Fruit fly (Drosophila melanogaster) whole organism, wandering third instar larva: Measurements from ENCODE around the gene CG42813.

Source experiments
- Abd-B ChIP-seq: fragments of >200 bp; optimal IDR thresholded peaks from 2 replicates; lab custom pipeline; 2017; ENCODE audit warnings: missing biosample characterization, missing genetic modification characterization
- CG32264 ChIP-seq: fragments of 200-800 bp; sonication (Bioruptor generic); optimal IDR thresholded peaks from 2 replicates; lab custom pipeline; 2016; ENCODE audit warnings: missing biosample characterization, missing genetic modification characterization
- CG9705 ChIP-seq: fragments of 200-800 bp; sonication (Bioruptor generic); optimal IDR thresholded peaks from 2 replicates; lab custom pipeline; 2018; ENCODE audit warnings: missing biosample characterization, mild to moderate bottlenecking, missing genetic modification characterization
- CrebA ChIP-seq: fragments of 200-800 bp; sonication (Bioruptor generic); optimal IDR thresholded peaks from 2 replicates; lab custom pipeline; 2016; ENCODE audit warnings: missing biosample characterization, mild to moderate bottlenecking, missing genetic modification characterization, borderline replicate concordance
- Dfd ChIP-seq: fragments of >200 bp; optimal IDR thresholded peaks from 2 replicates; lab custom pipeline; 2017; ENCODE audit warnings: missing biosample characterization, missing genetic modification characterization
- Dif ChIP-seq: fragments of 200-275, 200-300 bp; sonication (Bioruptor generic); optimal IDR thresholded peaks from 2 replicates; lab custom pipeline; 2018; ENCODE audit warnings: missing biosample characterization, missing genetic modification characterization; ENCODE audit not compliant: partially characterized antibody
- GATAd ChIP-seq: sonication (Bioruptor generic); optimal IDR thresholded peaks from 2 replicates; lab custom pipeline; 2016; ENCODE audit warnings: missing biosample characterization, missing genetic modification characterization
- HLH106 ChIP-seq: fragments of 200-800 bp; optimal IDR thresholded peaks from 3 replicates; lab custom pipeline; 2019; ENCODE audit warnings: missing biosample characterization, mild to moderate bottlenecking, missing genetic modification characterization, moderate library complexity
- Hnf4 ChIP-seq: fragments of 200-800 bp; sonication (Bioruptor generic); optimal IDR thresholded peaks from 2 replicates; lab custom pipeline; 2016; ENCODE audit warnings: missing biosample characterization, mild to moderate bottlenecking, missing genetic modification characterization
- Hr78 ChIP-seq: fragments of >200 bp; optimal IDR thresholded peaks from 2 replicates; lab custom pipeline; 2017; ENCODE audit warnings: missing biosample characterization, missing genetic modification characterization
- Hr83 ChIP-seq: fragments of 200-300 bp; sonication (Bioruptor generic); optimal IDR thresholded peaks from 2 replicates; lab custom pipeline; 2016; ENCODE audit warnings: missing biosample characterization, mild to moderate bottlenecking, missing genetic modification characterization, moderate library complexity; ENCODE audit not compliant: poor library complexity, severe bottlenecking
- Jra ChIP-seq: sonication (Bioruptor generic); optimal IDR thresholded peaks from 2 replicates; lab custom pipeline; 2016; ENCODE audit warnings: missing biosample characterization, missing genetic modification characterization
- Mio ChIP-seq: sonication (Bioruptor generic); optimal IDR thresholded peaks from 2 replicates; lab custom pipeline; 2016; ENCODE audit warnings: missing biosample characterization, missing genetic modification characterization
- Myc ChIP-seq: fragments of >200 bp; optimal IDR thresholded peaks from 2 replicates; lab custom pipeline; 2017
- N ChIP-seq: fragments of >200 bp; optimal IDR thresholded peaks from 2 replicates; lab custom pipeline; 2018; ENCODE audit warnings: missing biosample characterization, missing external identifiers, missing genetic modification characterization
- OdsH ChIP-seq: fragments of 200-800 bp; sonication (Bioruptor generic); optimal IDR thresholded peaks from 2 replicates; lab custom pipeline; 2016; ENCODE audit warnings: missing biosample characterization, mild to moderate bottlenecking, missing genetic modification characterization
- Rel ChIP-seq, 2 experiments: fragments of 200-800 bp; sonication (Bioruptor generic) in 1 of 2; optimal IDR thresholded peaks; 2 replicates in 1 of 2; 3 replicates in 1 of 2; lab custom pipeline; 2016 to 2019; ENCODE audit warnings: mild to moderate bottlenecking in 2 of 2, missing biosample characterization in 2 of 2, missing genetic modification characterization in 2 of 2, moderate library complexity in 1 of 2
- Sp1 ChIP-seq: fragments of 200-800 bp; sonication (Bioruptor generic); optimal IDR thresholded peaks from 3 replicates; lab custom pipeline; 2019; ENCODE audit warnings: missing biosample characterization, mild to moderate bottlenecking, missing genetic modification characterization, moderate library complexity
- Vsx2 ChIP-seq: fragments of 200-300, 225-300 bp; sonication (Bioruptor generic); optimal IDR thresholded peaks from 2 replicates; lab custom pipeline; 2018; ENCODE audit warnings: missing biosample characterization, missing genetic modification characterization; ENCODE audit not compliant: partially characterized antibody
- br ChIP-seq: fragments of 200-800 bp; sonication (Bioruptor generic); optimal IDR thresholded peaks from 2 replicates; lab custom pipeline; 2016; ENCODE audit warnings: missing biosample characterization, missing genetic modification characterization
- brk ChIP-seq: fragments of 200-800 bp; sonication (Bioruptor generic); optimal IDR thresholded peaks from 2 replicates; lab custom pipeline; 2016; ENCODE audit warnings: missing biosample characterization, mild to moderate bottlenecking, missing genetic modification characterization
- dl ChIP-seq, 2 experiments: fragments of 175-275, 200-275 bp in 1 of 2; fragments of 200-275 bp in 1 of 2; sonication (Bioruptor generic); optimal IDR thresholded peaks; lab custom pipeline; 2018; ENCODE audit warnings: mild to moderate bottlenecking in 2 of 2, missing biosample characterization in 2 of 2, missing genetic modification characterization in 2 of 2, moderate library complexity in 2 of 2; ENCODE audit not compliant: partially characterized antibody in 2 of 2, insufficient read depth in 1 of 2
- dmrt93B ChIP-seq: fragments of 200-800 bp; sonication (Bioruptor generic); optimal IDR thresholded peaks from 2 replicates; lab custom pipeline; 2018; ENCODE audit warnings: missing biosample characterization, mild to moderate bottlenecking, missing genetic modification characterization
- dsf ChIP-seq: sonication (Bioruptor generic); optimal IDR thresholded peaks from 2 replicates; lab custom pipeline; 2016; ENCODE audit warnings: missing biosample characterization, missing genetic modification characterization, borderline replicate concordance
- ey ChIP-seq: fragments of 200-800 bp; sonication (Bioruptor generic); optimal IDR thresholded peaks from 2 replicates; lab custom pipeline; 2016; ENCODE audit warnings: missing biosample characterization, missing genetic modification characterization
- foxo ChIP-seq, 2 experiments: fragments of 200-800 bp; sonication (Bioruptor generic); optimal IDR thresholded peaks; 2 replicates in 1 of 2; 3 replicates in 1 of 2; lab custom pipeline; 2016 to 2017; ENCODE audit warnings: missing biosample characterization in 2 of 2, missing genetic modification characterization in 2 of 2
- fru ChIP-seq: fragments of 200-800 bp; sonication (Bioruptor generic); optimal IDR thresholded peaks from 3 replicates; lab custom pipeline; 2016; ENCODE audit warnings: missing biosample characterization, mild to moderate bottlenecking, missing genetic modification characterization
- h ChIP-seq: fragments of 200-800 bp; sonication (Bioruptor generic); optimal IDR thresholded peaks from 3 replicates; lab custom pipeline; 2016; ENCODE audit warnings: missing biosample characterization, mild to moderate bottlenecking, missing genetic modification characterization
- jim ChIP-seq: fragments of 175-275, 200-325 bp; sonication (Bioruptor generic); optimal IDR thresholded peaks from 2 replicates; lab custom pipeline; 2016; ENCODE audit warnings: missing biosample characterization, mild to moderate bottlenecking, missing genetic modification characterization
- lola ChIP-seq: fragments of >200 bp; optimal IDR thresholded peaks from 2 replicates; lab custom pipeline; 2017; ENCODE audit warnings: missing biosample characterization, missing genetic modification characterization
- pan ChIP-seq: fragments of >200 bp; optimal IDR thresholded peaks from 2 replicates; lab custom pipeline; 2017
- psq ChIP-seq: fragments of 200-800 bp; sonication (Bioruptor generic); optimal IDR thresholded peaks from 3 replicates; lab custom pipeline; 2017; ENCODE audit warnings: missing biosample characterization, mild to moderate bottlenecking, missing genetic modification characterization, moderate library complexity
- rgr ChIP-seq: fragments of 200-800 bp; sonication (Bioruptor generic); optimal IDR thresholded peaks from 3 replicates; lab custom pipeline; 2016; ENCODE audit warnings: missing biosample characterization, mild to moderate bottlenecking, missing genetic modification characterization
- sage ChIP-seq: fragments of 200-800 bp; sonication (Bioruptor generic); optimal IDR thresholded peaks from 2 replicates; lab custom pipeline; 2016; ENCODE audit warnings: missing biosample characterization, mild to moderate bottlenecking, missing genetic modification characterization
- sv ChIP-seq: fragments of 200-800 bp; sonication (Bioruptor generic); optimal IDR thresholded peaks from 3 replicates; lab custom pipeline; 2016; ENCODE audit warnings: missing biosample characterization, missing genetic modification characterization
- tai ChIP-seq: sonication (Bioruptor generic); optimal IDR thresholded peaks from 2 replicates; lab custom pipeline; 2016; ENCODE audit warnings: missing biosample characterization, missing genetic modification characterization
- usp ChIP-seq: fragments of >200 bp; optimal IDR thresholded peaks from 2 replicates; lab custom pipeline; 2017; ENCODE audit warnings: missing biosample characterization, missing genetic modification characterization
- woc ChIP-seq: sonication (Bioruptor generic); optimal IDR thresholded peaks from 2 replicates; lab custom pipeline; 2016; ENCODE audit warnings: missing biosample characterization, mild to moderate bottlenecking, missing genetic modification characterization

CG42813 gene

DNA sequence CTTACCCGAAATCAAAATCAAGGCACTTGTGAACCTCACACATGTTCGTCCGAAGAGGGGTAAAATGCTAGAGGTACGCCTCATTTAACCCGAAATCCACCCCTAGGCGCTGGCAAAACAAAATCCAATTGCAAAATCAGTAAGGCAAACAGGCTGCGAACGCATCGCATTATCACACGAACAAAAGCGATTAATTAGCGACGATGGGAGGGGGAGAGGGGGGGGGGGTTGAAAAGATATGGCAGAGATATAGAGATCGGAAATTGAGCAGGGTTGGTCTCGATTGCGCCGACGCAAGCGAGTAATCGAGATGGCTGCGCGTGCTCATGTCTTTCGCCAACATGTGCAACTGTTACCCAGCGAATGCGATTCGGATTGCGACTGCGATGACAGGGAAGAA is 31.5 kb downstream of the CG42813 start:
- TF ChIP-seq HLH106 (no peak), ey (no peak), pan (lab: Kevin White, UChicago) (no peak)
- TF ChIP-seq, all 38 proteins: peak for 0

DNA sequence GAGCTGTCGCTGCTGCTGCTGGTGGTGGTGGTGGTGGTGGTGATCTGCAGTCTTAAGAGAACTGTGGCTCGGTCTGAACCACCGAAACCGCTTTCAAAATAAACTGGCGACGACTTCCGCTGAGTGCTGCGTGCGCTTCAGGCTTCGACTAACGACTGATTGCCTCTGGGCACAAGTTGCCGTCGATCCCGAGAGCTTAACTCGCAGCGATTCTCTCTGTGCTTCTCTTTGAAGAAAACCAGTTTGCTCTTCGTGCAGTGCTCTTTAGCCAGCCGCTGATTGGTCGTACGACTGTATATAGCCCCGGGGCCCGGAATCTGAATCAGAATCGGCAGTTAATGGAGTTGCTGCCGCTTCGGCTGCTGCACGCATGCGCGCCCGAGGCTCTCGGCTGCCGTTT is 34.3 kb downstream of the CG42813 start, which contains the start of gene Ser:
Ser (minus strand) TSS at position 162 of the 400 bp plus-strand sequence.
- TF ChIP-seq ey: no peak
- peak; percentile 4 for TF ChIP-seq br (GFP tag; lab: Kevin White, UChicago)
- TF ChIP-seq Myc (lab: Kevin White, UChicago): no peak
- TF ChIP-seq CG9705 (GFP tag; lab: Kevin White, UChicago): no peak
- no peak for TF ChIP-seq dmrt93B (GFP tag; lab: Kevin White, UChicago)
- TF ChIP-seq sage: no peak
- no peak for TF ChIP-seq Jra (GFP tag; lab: Kevin White, UChicago)
- TF ChIP-seq h (GFP tag; lab: Kevin White, UChicago): peak; percentile 4
- peak; percentile 34 for TF ChIP-seq fru (GFP tag; lab: Kevin White, UChicago)
- peak; percentile 24 for TF ChIP-seq OdsH
- no peak for TF ChIP-seq woc (GFP tag; lab: Kevin White, UChicago)
- no peak for TF ChIP-seq dsf (GFP tag; lab: Kevin White, UChicago)
- TF ChIP-seq GATAd (GFP tag; lab: Kevin White, UChicago): no peak
- TF ChIP-seq psq (GFP tag; lab: Kevin White, UChicago): peak; percentile 5
- TF ChIP-seq Mio: no peak
- TF ChIP-seq Sp1: no peak
- TF ChIP-seq brk (GFP tag; lab: Kevin White, UChicago): no peak
- no peak for TF ChIP-seq pan (lab: Kevin White, UChicago)
- TF ChIP-seq Rel (GFP tag; optimal IDR thresholded peaks at IDR 0.05; lab: Kevin White, UChicago): no peak
- TF ChIP-seq Rel (tag; optimal IDR thresholded peaks at IDR 0.05; lab: Kevin White, UChicago): no peak
- no peak for TF ChIP-seq usp (GFP tag; lab: Kevin White, UChicago)
- TF ChIP-seq dl (GFP tag; optimal IDR thresholded peaks at IDR 0.05; lab: Kevin White, UChicago; ENCODE audit: insufficient read depth in 1 of 2, partially characterized antibody in 2 of 2): peak; percentile 65 to 68
- no peak for TF ChIP-seq foxo (GFP tag; optimal IDR thresholded peaks at IDR 0.05; lab: Kevin White, UChicago)
- no peak for TF ChIP-seq lola (GFP tag; lab: Kevin White, UChicago)
- TF ChIP-seq rgr (GFP tag; lab: Kevin White, UChicago): no peak
- no peak for TF ChIP-seq Abd-B (GFP tag; lab: Kevin White, UChicago)
- no peak for TF ChIP-seq HLH106
- TF ChIP-seq jim: no peak
- no peak for TF ChIP-seq CG32264
- peak; percentile 66 for TF ChIP-seq Dif (GFP tag; lab: Kevin White, UChicago)
- no peak for TF ChIP-seq Vsx2
- TF ChIP-seq Hr78 (GFP tag; lab: Kevin White, UChicago): no peak
- TF ChIP-seq sv (GFP tag; lab: Kevin White, UChicago): no peak
- TF ChIP-seq Hr83 (GFP tag; lab: Kevin White, UChicago): peak; percentile 17
- TF ChIP-seq N (GFP tag; lab: Kevin White, UChicago): no peak
- peak; percentile 19 for TF ChIP-seq Dfd
- TF ChIP-seq tai (GFP tag; lab: Kevin White, UChicago): no peak

DNA sequence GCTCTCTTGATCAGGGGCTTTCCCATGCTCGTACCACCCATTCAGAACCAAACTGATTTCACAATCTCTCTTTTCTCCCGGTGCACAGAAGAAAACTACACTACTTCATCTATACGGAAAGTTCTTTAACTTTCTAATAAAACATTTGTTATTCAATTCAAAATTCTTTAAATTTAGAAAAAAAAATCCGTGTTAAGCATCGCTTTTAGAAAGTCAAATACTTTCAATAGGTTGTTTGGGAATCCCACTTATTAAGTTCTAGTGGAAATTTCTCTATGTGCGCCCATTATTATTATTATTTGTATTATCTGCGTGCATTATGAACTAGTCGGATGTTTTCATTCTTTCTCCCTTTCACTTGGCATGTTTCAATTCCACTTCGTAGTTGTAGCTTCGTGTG is 35.3 kb downstream of the CG42813 start:
- no peak for TF ChIP-seq HLH106
- no peak for TF ChIP-seq Rel (GFP tag; optimal IDR thresholded peaks at IDR 0.05; lab: Kevin White, UChicago)
- TF ChIP-seq Rel (tag; optimal IDR thresholded peaks at IDR 0.05; lab: Kevin White, UChicago): no peak
- TF ChIP-seq Mio: no peak
- no peak for TF ChIP-seq h (GFP tag; lab: Kevin White, UChicago)
- no peak for TF ChIP-seq Hr83 (GFP tag; lab: Kevin White, UChicago)
- TF ChIP-seq, all 38 proteins: peak for 0

DNA sequence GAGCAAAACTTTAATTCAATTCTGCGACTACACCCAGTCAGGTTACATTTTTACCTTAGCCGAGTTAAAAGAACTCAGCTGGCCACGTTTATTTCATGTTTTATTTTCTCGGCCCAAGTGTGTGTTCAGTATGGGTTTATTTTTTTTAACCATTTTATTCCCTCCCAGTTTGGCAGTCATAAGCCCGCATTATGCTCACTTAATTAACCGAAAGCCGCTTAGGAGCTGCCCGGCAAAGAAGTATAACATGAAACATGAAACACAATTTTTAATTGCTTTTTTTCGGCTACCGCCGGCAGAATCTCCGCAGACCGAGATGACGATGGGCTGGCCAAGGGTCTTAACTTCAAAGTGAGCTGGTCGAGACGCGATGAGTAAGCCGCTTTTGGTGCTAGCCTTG is 41.5 kb downstream of the CG42813 start:
- TF ChIP-seq dmrt93B (GFP tag; lab: Kevin White, UChicago): no peak
- no peak for TF ChIP-seq dl (GFP tag; optimal IDR thresholded peaks at IDR 0.05; lab: Kevin White, UChicago; ENCODE audit: insufficient read depth in 1 of 2, partially characterized antibody in 2 of 2)
- TF ChIP-seq Sp1: no peak
- TF ChIP-seq Jra (GFP tag; lab: Kevin White, UChicago): no peak
- TF ChIP-seq Vsx2: no peak
- no peak for TF ChIP-seq usp (GFP tag; lab: Kevin White, UChicago)
- TF ChIP-seq Abd-B (GFP tag; lab: Kevin White, UChicago): no peak
- TF ChIP-seq Dfd: no peak
- TF ChIP-seq sv (GFP tag; lab: Kevin White, UChicago): no peak
- TF ChIP-seq Hnf4 (GFP tag; lab: Kevin White, UChicago): no peak
- no peak for TF ChIP-seq Mio
- no peak for TF ChIP-seq Dif (GFP tag; lab: Kevin White, UChicago)
- TF ChIP-seq HLH106: no peak
- no peak for TF ChIP-seq sage
- TF ChIP-seq lola (GFP tag; lab: Kevin White, UChicago): no peak
- TF ChIP-seq pan (lab: Kevin White, UChicago): no peak
- no peak for TF ChIP-seq ey
- TF ChIP-seq CrebA: no peak
- no peak for TF ChIP-seq br (GFP tag; lab: Kevin White, UChicago)
- TF ChIP-seq CG32264: no peak
